Worm (Caenorhabditis elegans) whole organism, L4 larva: ENCODE data around the gene F58E6.5.

ENCODE experiments used
- T26A8.4 ChIP-seq: fragments of 200-800 bp; sonication (Bioruptor generic); IDR thresholded peaks from 2 replicates; pipeline ENCODE4 v1.3.6; 2022; ENCODE audit warnings: missing genetic modification characterization, missing compliant biosample characterization
- Y105C5A.15 ChIP-seq: fragments of 200-800 bp; sonication (Bioruptor generic); IDR thresholded peaks from 2 replicates; pipeline ENCODE4 v1.3.6; 2022; ENCODE audit warnings: missing genetic modification characterization, missing compliant biosample characterization
- Y48G9A.11 ChIP-seq: fragments of 200-800 bp; sonication (Bioruptor generic); IDR thresholded peaks from 2 replicates; pipeline ENCODE4 v1.3.6; 2022; ENCODE audit warnings: missing genetic modification reagents, missing genetic modification characterization, missing compliant biosample characterization
- Y75B8A.6 ChIP-seq: fragments of 200-800 bp; sonication (Bioruptor generic); IDR thresholded peaks from 2 replicates; pipeline ENCODE4 v1.3.6; 2022; ENCODE audit warnings: missing genetic modification reagents, missing genetic modification characterization, missing compliant biosample characterization
- aha-1 ChIP-seq: fragments of 150-350 bp; peaks from one replicate; lab custom pipeline; 2014; ENCODE audit warnings: missing biosample characterization, missing genetic modification characterization
- ceh-32 ChIP-seq: sonication (generic microtip); optimal IDR thresholded peaks from 2 replicates; lab custom pipeline; 2016; ENCODE audit warnings: mild to moderate bottlenecking, missing genetic modification characterization, missing compliant biosample characterization; ENCODE audit not compliant: poor library complexity
- ces-1 ChIP-seq: fragments of 150-350 bp; sonication (generic microtip); optimal IDR thresholded peaks from 4 replicates; lab custom pipeline; 2014; ENCODE audit warnings: missing biosample characterization, missing genetic modification reagents, missing genetic modification characterization
- ctbp-1 ChIP-seq: fragments of 200-800 bp; sonication (Bioruptor generic); IDR thresholded peaks from 2 replicates; pipeline ENCODE4 v1.3.6; 2022; ENCODE audit warnings: missing genetic modification reagents, missing genetic modification characterization, missing compliant biosample characterization
- daf-16 ChIP-seq, 3 experiments: sonication (generic microtip); optimal IDR thresholded peaks; 2 replicates each; lab custom pipeline; 2016 to 2017; ENCODE audit warnings: missing genetic modification characterization in 3 of 3, missing genetic modification reagents in 3 of 3, mild to moderate bottlenecking in 2 of 3, missing compliant biosample characterization in 2 of 3, missing biosample characterization in 1 of 3, moderate library complexity in 1 of 3
- daf-19 ChIP-seq: fragments of 200-800 bp; sonication (Bioruptor generic); conservative IDR thresholded peaks from 2 replicates; pipeline ENCODE4 v1.3.6; 2022; ENCODE audit warnings: missing genetic modification characterization, missing compliant biosample characterization
- dmd-6 ChIP-seq: fragments of 200-800 bp; sonication (Bioruptor generic); IDR thresholded peaks from 2 replicates; pipeline ENCODE4 v1.3.6; 2022; ENCODE audit warnings: missing genetic modification reagents, missing genetic modification characterization, missing compliant biosample characterization
- dmd-9 ChIP-seq: fragments of 200-800 bp; sonication (Bioruptor generic); IDR thresholded peaks from 2 replicates; pipeline ENCODE4 v1.3.6; 2022; ENCODE audit warnings: missing genetic modification reagents, missing genetic modification characterization, missing compliant biosample characterization
- duxl-1 ChIP-seq: sonication (generic microtip); optimal IDR thresholded peaks from 2 replicates; lab custom pipeline; 2016; ENCODE audit warnings: mild to moderate bottlenecking, missing genetic modification characterization, moderate library complexity, missing compliant biosample characterization; ENCODE audit not compliant: poor library complexity
- fkh-10 ChIP-seq: fragments of 150-350 bp; optimal IDR thresholded peaks from 2 replicates; lab custom pipeline; 2014; ENCODE audit warnings: missing biosample characterization, missing genetic modification reagents, missing genetic modification characterization
- fos-1 ChIP-seq: fragments of 150-350 bp; optimal IDR thresholded peaks from 2 replicates; lab custom pipeline; 2014; ENCODE audit warnings: missing biosample characterization, missing genetic modification characterization
- gei-8 ChIP-seq: fragments of 200-800 bp; sonication (Bioruptor generic); optimal IDR thresholded peaks from 2 replicates; lab custom pipeline; 2018; ENCODE audit warnings: mild to moderate bottlenecking, missing genetic modification characterization, missing compliant biosample characterization
- lin-1 ChIP-seq: fragments of 200-800 bp; sonication (Bioruptor generic); IDR thresholded peaks from 2 replicates; pipeline ENCODE4 v1.3.6; 2022; ENCODE audit warnings: missing genetic modification reagents, missing genetic modification characterization, missing compliant biosample characterization
- lin-13 ChIP-seq: fragments of 150-350 bp; optimal IDR thresholded peaks from 2 replicates; lab custom pipeline; 2014; ENCODE audit warnings: missing biosample characterization, missing genetic modification reagents, missing genetic modification characterization
- lsy-2 ChIP-seq, 2 experiments: fragments of 150-350 bp in 1 of 2; sonication (generic microtip) in 1 of 2; optimal IDR thresholded peaks; 2 replicates each; lab custom pipeline; 2014 to 2017; ENCODE audit warnings: missing biosample characterization in 2 of 2, missing genetic modification characterization in 2 of 2
- mdl-1 ChIP-seq, 2 experiments: fragments of 150-350 bp in 1 of 2; sonication (generic microtip) in 1 of 2; optimal IDR thresholded peaks; 2 replicates each; lab custom pipeline; 2014 to 2017; ENCODE audit warnings: missing biosample characterization in 2 of 2, missing genetic modification characterization in 2 of 2
- mes-2 ChIP-seq: sonication (generic microtip); optimal IDR thresholded peaks from 2 replicates; lab custom pipeline; 2016; ENCODE audit warnings: missing genotype, mild to moderate bottlenecking, missing genetic modification characterization, missing compliant biosample characterization; ENCODE audit not compliant: poor library complexity, severe bottlenecking
- nhr-10 ChIP-seq: fragments of 150-350 bp; optimal IDR thresholded peaks from 2 replicates; lab custom pipeline; 2014; ENCODE audit warnings: missing biosample characterization, missing genetic modification characterization
- nhr-102 ChIP-seq: sonication (generic microtip); optimal IDR thresholded peaks from 2 replicates; lab custom pipeline; 2016; ENCODE audit warnings: mild to moderate bottlenecking, missing genetic modification characterization, moderate library complexity, missing compliant biosample characterization
- nhr-237 ChIP-seq: sonication (generic microtip); optimal IDR thresholded peaks from 2 replicates; lab custom pipeline; 2017; ENCODE audit warnings: missing biosample characterization, missing genetic modification characterization
- nhr-25 ChIP-seq: sonication (generic microtip); optimal IDR thresholded peaks from 2 replicates; lab custom pipeline; 2017; ENCODE audit warnings: missing genetic modification characterization, mild to moderate bottlenecking, missing compliant biosample characterization, antibody characterized with exemption, moderate library complexity, borderline replicate concordance; ENCODE audit not compliant: insufficient read depth
- nhr-28 ChIP-seq: fragments of 150-350 bp; optimal IDR thresholded peaks from 2 replicates; lab custom pipeline; 2014; ENCODE audit warnings: missing biosample characterization, missing genetic modification characterization
- nhr-41 ChIP-seq: fragments of 200-800 bp; sonication (Bioruptor generic); IDR thresholded peaks from 2 replicates; pipeline ENCODE4 v1.3.6; 2022; ENCODE audit warnings: missing genetic modification reagents, missing genetic modification characterization, missing compliant biosample characterization
- nhr-42 ChIP-seq: fragments of 200-800 bp; sonication (Bioruptor generic); IDR thresholded peaks from 2 replicates; pipeline ENCODE4 v1.3.6; 2022; ENCODE audit warnings: missing genetic modification characterization, missing compliant biosample characterization
- nhr-6 ChIP-seq: fragments of 150-350 bp; optimal IDR thresholded peaks from 2 replicates; lab custom pipeline; 2014; ENCODE audit warnings: missing biosample characterization, missing genetic modification characterization
- pha-4 ChIP-seq, 2 experiments: fragments of 150-350 bp in 1 of 2; fragments of 200-800 bp in 1 of 2; sonication (Bioruptor generic) in 1 of 2; IDR thresholded peaks in 1 of 2; optimal IDR thresholded peaks in 1 of 2; 2 replicates each; pipeline versions ENCODE4 v1.3.6 to Lab custom; 2014 to 2022; ENCODE audit warnings: missing genetic modification characterization in 2 of 2, missing genetic modification reagents in 2 of 2, missing biosample characterization in 1 of 2, missing compliant biosample characterization in 1 of 2
- php-3 ChIP-seq: fragments of 200-800 bp; sonication (Bioruptor generic); IDR thresholded peaks from 2 replicates; pipeline ENCODE4 v1.3.6; 2022; ENCODE audit warnings: missing genetic modification reagents, missing genetic modification characterization, missing compliant biosample characterization
- pqm-1 ChIP-seq: sonication (generic microtip); optimal IDR thresholded peaks from 2 replicates; lab custom pipeline; 2017; ENCODE audit warnings: missing biosample characterization, missing genetic modification characterization
- rbr-2 ChIP-seq: sonication (generic microtip); optimal IDR thresholded peaks from 2 replicates; lab custom pipeline; 2016; ENCODE audit warnings: missing genotype, missing genetic modification characterization, missing compliant biosample characterization
- sdz-12 ChIP-seq: fragments of 200-800 bp; sonication (Bioruptor generic); optimal IDR thresholded peaks from 2 replicates; lab custom pipeline; 2018; ENCODE audit warnings: mild to moderate bottlenecking, missing genetic modification characterization, missing compliant biosample characterization
- spr-3 ChIP-seq: fragments of 200-800 bp; sonication (Bioruptor generic); optimal IDR thresholded peaks from 2 replicates; lab custom pipeline; 2018; ENCODE audit warnings: mild to moderate bottlenecking, missing genetic modification characterization, missing compliant biosample characterization
- tra-1 ChIP-seq: fragments of 200-800 bp; sonication (Bioruptor generic); IDR thresholded peaks from 2 replicates; pipeline ENCODE4 v1.3.6; 2022; ENCODE audit warnings: missing genetic modification reagents, missing genetic modification characterization, missing compliant biosample characterization
- unc-130 ChIP-seq: sonication (generic microtip); optimal IDR thresholded peaks from 2 replicates; lab custom pipeline; 2016; ENCODE audit warnings: missing genetic modification reagents, missing genetic modification characterization, missing compliant biosample characterization
- unc-62 ChIP-seq, 3 experiments: fragments of 150-350 bp in 1 of 3; sonication (generic microtip); optimal IDR thresholded peaks in 2 of 3; peaks in 1 of 3; 1 replicate in 1 of 3; 2 replicates in 2 of 3; lab custom pipeline; 2014 to 2017; ENCODE audit warnings: missing biosample characterization in 3 of 3, missing genetic modification characterization in 3 of 3, missing genetic modification reagents in 3 of 3, missing genotype in 1 of 3
- vab-7 ChIP-seq: fragments of 200-800 bp; sonication (Bioruptor generic); IDR thresholded peaks from 2 replicates; pipeline ENCODE4 v1.3.6; 2022; ENCODE audit warnings: missing genetic modification reagents, missing genetic modification characterization, missing compliant biosample characterization
- zag-1 ChIP-seq: fragments of 150-350 bp; optimal IDR thresholded peaks from 2 replicates; lab custom pipeline; 2014; ENCODE audit warnings: missing biosample characterization, missing genetic modification characterization

F58E6.5 gene

DNA sequence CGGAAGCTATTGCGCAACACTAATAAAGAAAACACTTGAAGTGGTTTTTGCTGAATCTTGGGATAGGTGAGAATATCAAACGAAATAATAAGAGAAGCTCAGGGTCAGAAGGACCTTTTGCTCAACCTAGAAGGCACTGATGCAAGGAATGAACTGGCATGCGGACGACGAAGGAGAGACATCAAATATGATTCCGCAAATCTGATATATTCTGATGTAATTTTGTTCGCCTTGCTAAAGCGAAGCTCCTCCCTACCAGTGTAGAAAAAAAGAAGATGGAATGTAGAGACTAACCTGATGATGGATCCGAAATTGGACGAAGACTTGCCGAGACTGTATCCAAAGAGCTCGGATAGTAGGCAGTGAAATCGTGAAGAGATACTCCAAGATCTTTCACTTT lies 13.6 kb upstream of the F58E6.5 start:
- TF ChIP-seq php-3 (GFP tag; lab: Robert Waterston, UW) (no peak), unc-62 (GFP tag; optimal IDR thresholded peaks at IDR 0.05 in 1 of 2; lab: Kevin White, UChicago) (no peak), unc-62 (tag; optimal IDR thresholded peaks at IDR 0.05; lab: Kevin White, UChicago) (no peak), lin-1 (GFP tag; lab: Robert Waterston, UW) (no peak), tra-1 (no peak), zag-1 (tag; lab: Kevin White, UChicago) (no peak), ces-1 (GFP tag; lab: Kevin White, UChicago) (peak; percentile 96), fkh-10 (peak; percentile 30), unc-130 (GFP tag; lab: Kevin White, UChicago) (no peak), ctbp-1 (GFP tag; lab: Robert Waterston, UW) (peak; percentile 68)

DNA sequence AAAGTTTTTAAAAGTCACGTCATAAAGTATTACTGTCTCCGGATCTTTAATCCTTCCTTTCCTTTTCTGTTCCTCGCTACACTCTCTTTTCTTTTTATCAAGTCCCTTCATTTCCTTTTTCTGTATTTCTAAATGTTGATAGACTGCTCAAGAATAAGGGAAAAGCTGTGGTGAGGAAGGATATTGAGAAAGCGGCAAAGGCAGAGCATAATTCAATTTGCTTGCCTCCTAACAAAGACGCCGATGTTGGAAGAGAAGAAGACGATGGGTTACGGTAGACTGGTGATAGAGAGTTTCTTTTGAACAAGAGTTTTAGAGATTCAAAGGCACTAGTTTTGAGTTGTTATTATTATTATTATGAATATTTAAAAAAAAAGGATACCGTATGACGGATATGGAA lies 11.3 kb upstream of the F58E6.5 start:
- TF ChIP-seq aha-1 (tag; lab: Kevin White, UChicago) (peak; percentile 71), lsy-2 (tag; optimal IDR thresholded peaks at IDR 0.05; lab: Kevin White, UChicago) (peak; percentile 6 to 83), daf-19 (GFP tag; lab: Robert Waterston, UW) (no peak), ceh-32 (tag; lab: Kevin White, UChicago) (peak; percentile 14), ces-1 (GFP tag; lab: Kevin White, UChicago) (peak; percentile 100), mes-2 (tag; lab: Kevin White, UChicago) (no peak), rbr-2 (tag; lab: Kevin White, UChicago) (peak; percentile 22), fkh-10 (peak; percentile 97)

DNA sequence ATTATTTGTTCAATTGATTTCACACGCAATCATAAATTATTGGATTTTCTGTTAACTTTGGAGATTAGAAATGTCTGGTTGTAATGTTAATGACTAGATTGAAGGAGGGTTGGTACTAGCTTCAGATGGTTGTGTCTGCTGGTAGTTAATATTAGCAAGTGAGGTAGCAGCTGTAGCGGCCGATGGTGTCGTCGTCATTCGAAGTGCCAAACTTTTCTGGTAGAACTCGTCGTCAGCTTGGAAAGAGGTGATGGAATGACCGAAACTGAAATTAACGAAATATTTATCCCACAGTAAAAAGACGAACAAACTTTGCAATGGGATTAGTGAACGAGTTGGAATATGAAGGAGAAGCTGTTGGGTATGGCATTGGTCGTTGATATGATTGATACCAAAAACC lies 10.2 kb upstream of the F58E6.5 start:
- TF ChIP-seq mdl-1 (tag; optimal IDR thresholded peaks at IDR 0.05; lab: Kevin White, UChicago) (no peak), unc-62 (GFP tag; optimal IDR thresholded peaks at IDR 0.05 in 1 of 2; lab: Kevin White, UChicago) (peak in 1 of 2 experiments; percentile 97), unc-62 (tag; optimal IDR thresholded peaks at IDR 0.05; lab: Kevin White, UChicago) (no peak)

DNA sequence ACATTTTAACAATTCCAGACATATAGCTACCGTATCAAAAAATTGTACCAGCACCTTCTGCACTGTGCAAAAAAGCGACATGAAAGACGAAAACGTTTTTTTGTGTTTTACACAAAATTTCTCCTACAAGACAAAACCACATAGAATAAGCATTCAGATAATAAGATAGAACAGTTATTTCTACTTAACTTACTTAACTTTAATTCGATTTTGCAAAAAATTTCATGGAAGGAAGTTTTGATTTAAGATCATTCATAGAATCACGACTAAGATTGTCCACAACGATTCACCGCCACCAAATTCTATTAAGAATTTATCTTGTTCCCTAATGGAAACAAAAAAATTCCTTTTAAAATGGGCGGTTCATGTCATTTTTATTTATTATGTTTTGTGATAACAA lies 9.4 kb upstream of the F58E6.5 start:
- no peak for TF ChIP-seq spr-3 (GFP tag; lab: Kevin White, UChicago)
- TF ChIP-seq ces-1 (GFP tag; lab: Kevin White, UChicago) = no peak
- no peak for TF ChIP-seq dmd-6 (GFP tag; lab: Robert Waterston, UW)
- TF ChIP-seq dmd-9 (GFP tag; lab: Robert Waterston, UW) = no peak
- no peak for TF ChIP-seq rbr-2 (tag; lab: Kevin White, UChicago)
- no peak for TF ChIP-seq php-3 (GFP tag; lab: Robert Waterston, UW)
- no peak for TF ChIP-seq nhr-237 (tag; lab: Kevin White, UChicago)
- TF ChIP-seq T26A8.4 (GFP tag; lab: Robert Waterston, UW) = no peak
- no peak for TF ChIP-seq ctbp-1 (GFP tag; lab: Robert Waterston, UW)
- no peak for TF ChIP-seq mes-2 (tag; lab: Kevin White, UChicago)
- TF ChIP-seq nhr-42 (GFP tag; lab: Robert Waterston, UW) = no peak
- TF ChIP-seq sdz-12 (GFP tag; lab: Kevin White, UChicago) = no peak
- TF ChIP-seq duxl-1 (tag; lab: Kevin White, UChicago) = no peak
- TF ChIP-seq fos-1 (tag; lab: Kevin White, UChicago) = no peak
- TF ChIP-seq nhr-102 = no peak
- no peak for TF ChIP-seq Y75B8A.6 (GFP tag; lab: Robert Waterston, UW)
- TF ChIP-seq vab-7 (GFP tag; lab: Robert Waterston, UW) = no peak
- no peak for TF ChIP-seq nhr-10 (tag; lab: Kevin White, UChicago)
- TF ChIP-seq pqm-1 = no peak

DNA sequence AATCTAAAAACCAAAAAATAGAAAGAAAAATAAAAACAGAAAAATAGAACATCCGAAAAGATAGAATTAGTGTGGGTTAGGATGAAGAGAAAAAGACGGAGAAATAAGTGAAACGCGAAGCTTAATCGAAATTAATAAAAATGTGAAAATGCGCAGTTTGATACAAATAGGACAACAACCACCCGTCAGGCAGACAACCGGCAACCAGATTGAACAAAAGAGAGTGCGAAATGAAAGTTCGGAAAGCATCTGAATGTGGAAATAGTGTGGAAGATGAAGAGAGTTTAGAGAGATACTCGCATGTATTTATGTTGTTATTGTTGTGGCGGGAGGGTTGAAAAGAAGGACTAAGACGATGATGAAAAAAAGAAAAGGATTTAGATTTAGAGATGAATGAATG lies 4.1 kb upstream of the F58E6.5 start:
- TF ChIP-seq lin-13 (GFP tag; lab: Kevin White, UChicago) = no peak
- no peak for TF ChIP-seq tra-1
- no peak for TF ChIP-seq nhr-6 (tag; lab: Kevin White, UChicago)
- TF ChIP-seq gei-8 (GFP tag; lab: Kevin White, UChicago) = no peak
- no peak for TF ChIP-seq Y48G9A.11 (GFP tag; lab: Robert Waterston, UW)
- TF ChIP-seq nhr-42 (GFP tag; lab: Robert Waterston, UW) = no peak
- no peak for TF ChIP-seq nhr-28 (tag; lab: Kevin White, UChicago)
- TF ChIP-seq nhr-25 = no peak
- TF ChIP-seq daf-16 (GFP tag; optimal IDR thresholded peaks at IDR 0.05; lab: Kevin White, UChicago) = no peak
- no peak for TF ChIP-seq daf-16 (tag; optimal IDR thresholded peaks at IDR 0.05; lab: Kevin White, UChicago)
- TF ChIP-seq fkh-10 = no peak
- TF ChIP-seq Y75B8A.6 (GFP tag; lab: Robert Waterston, UW) = no peak
- TF ChIP-seq nhr-41 (GFP tag; lab: Robert Waterston, UW) = no peak
- TF ChIP-seq T26A8.4 (GFP tag; lab: Robert Waterston, UW) = no peak
- TF ChIP-seq Y105C5A.15 (GFP tag; lab: Robert Waterston, UW) = no peak
- TF ChIP-seq pqm-1 = no peak
- no peak for TF ChIP-seq pha-4 (GFP tag; IDR thresholded peaks at IDR 0.05; lab: Robert Waterston, UW)
- no peak for TF ChIP-seq pha-4 (tag; optimal IDR thresholded peaks at IDR 0.05; lab: Kevin White, UChicago)
